Worm (Caenorhabditis elegans) whole organism, L1 larva: Measurements from ENCODE around the gene F14D7.9.

Source experiments
- C04F5.9 ChIP-seq: sonication (generic microtip); optimal IDR thresholded peaks from 2 replicates; lab custom pipeline; 2016; ENCODE audit warnings: missing genetic modification characterization, missing compliant biosample characterization
- C16A3.4 ChIP-seq: fragments of 150-350 bp; optimal IDR thresholded peaks from 2 replicates; lab custom pipeline; 2014; ENCODE audit warnings: missing biosample characterization, missing genetic modification characterization
- C34B4.2 ChIP-seq: sonication (generic microtip); optimal IDR thresholded peaks from 2 replicates; lab custom pipeline; 2017; ENCODE audit warnings: mild to moderate bottlenecking, missing genetic modification characterization, missing compliant biosample characterization
- blmp-1 ChIP-seq: fragments of 150-350 bp; optimal IDR thresholded peaks from 2 replicates; lab custom pipeline; 2014; ENCODE audit warnings: missing biosample characterization, missing genetic modification characterization
- ceh-8 ChIP-seq: fragments of 200-800 bp; sonication (Bioruptor generic); optimal IDR thresholded peaks from 2 replicates; lab custom pipeline; 2018; ENCODE audit warnings: mild to moderate bottlenecking, missing genetic modification characterization, moderate library complexity, missing compliant biosample characterization
- ceh-82 ChIP-seq, 3 experiments: fragments of 150-350 bp in 1 of 3; sonication (generic microtip) in 2 of 3; optimal IDR thresholded peaks; 2 replicates each; lab custom pipeline; 2014 to 2017; ENCODE audit warnings: missing biosample characterization in 3 of 3, missing genetic modification characterization in 3 of 3
- ceh-88 ChIP-seq: fragments of 200-800 bp; sonication (Bioruptor generic); IDR thresholded peaks from 2 replicates; pipeline ENCODE4 v1.3.6; 2022; ENCODE audit warnings: missing genetic modification characterization, missing compliant biosample characterization
- efl-1 ChIP-seq, 4 experiments: fragments of 150-350 bp; optimal IDR thresholded peaks in 3 of 4; peaks in 1 of 4; 1 replicate in 1 of 4; 2 replicates in 3 of 4; lab custom pipeline; 2014; ENCODE audit warnings: missing biosample characterization in 2 of 4, missing genetic modification characterization in 2 of 4, missing genetic modification reagents in 2 of 4
- efl-3 ChIP-seq: fragments of 200-800 bp; sonication (Bioruptor generic); optimal IDR thresholded peaks from 2 replicates; lab custom pipeline; 2018; ENCODE audit warnings: mild to moderate bottlenecking, missing genetic modification characterization, missing compliant biosample characterization
- fkh-8 ChIP-seq: sonication (generic microtip); optimal IDR thresholded peaks from 2 replicates; lab custom pipeline; 2016; ENCODE audit warnings: mild to moderate bottlenecking, missing genetic modification characterization, missing compliant biosample characterization
- grh-1 ChIP-seq: fragments of 200-800 bp; sonication (Bioruptor generic); IDR thresholded peaks from 2 replicates; pipeline ENCODE4 v1.3.6; 2022; ENCODE audit warnings: missing genetic modification reagents, missing genetic modification characterization, missing compliant biosample characterization
- hlh-4 ChIP-seq: sonication (generic microtip); optimal IDR thresholded peaks from 2 replicates; lab custom pipeline; 2016; ENCODE audit warnings: mild to moderate bottlenecking, missing genetic modification characterization, missing compliant biosample characterization
- irx-1 ChIP-seq: sonication (generic microtip); optimal IDR thresholded peaks from 2 replicates; lab custom pipeline; 2016; ENCODE audit warnings: missing genetic modification characterization, missing compliant biosample characterization
- jun-1 ChIP-seq: fragments of 150-350 bp; optimal IDR thresholded peaks from 2 replicates; lab custom pipeline; 2014; ENCODE audit warnings: missing biosample characterization, missing genetic modification reagents, missing genetic modification characterization
- lin-14 ChIP-seq: fragments of 200-800 bp; sonication (Bioruptor generic); optimal IDR thresholded peaks from 2 replicates; lab custom pipeline; 2018; ENCODE audit warnings: mild to moderate bottlenecking, missing genetic modification characterization, moderate library complexity, missing compliant biosample characterization
- lin-15B ChIP-seq: fragments of 150-350 bp; sonication (generic microtip); optimal IDR thresholded peaks from 3 replicates; lab custom pipeline; 2014; ENCODE audit warnings: missing biosample characterization, missing genetic modification characterization
- lsy-2 ChIP-seq, 2 experiments: fragments of 150-350 bp; optimal IDR thresholded peaks; 2 replicates each; lab custom pipeline; 2014; ENCODE audit warnings: missing biosample characterization in 2 of 2, missing genetic modification characterization in 2 of 2
- mdl-1 ChIP-seq, 2 experiments: fragments of 150-350 bp; optimal IDR thresholded peaks; 2 replicates each; lab custom pipeline; 2014 to 2017; ENCODE audit warnings: missing biosample characterization in 2 of 2, missing genetic modification characterization in 2 of 2, inconsistent platforms in 1 of 2
- nhr-12 ChIP-seq: sonication (generic microtip); optimal IDR thresholded peaks from 2 replicates; lab custom pipeline; 2017; ENCODE audit warnings: missing biosample characterization, missing genetic modification characterization
- nhr-20 ChIP-seq: sonication (generic microtip); optimal IDR thresholded peaks from 2 replicates; lab custom pipeline; 2016; ENCODE audit warnings: mild to moderate bottlenecking, missing genetic modification characterization, missing compliant biosample characterization
- nhr-28 ChIP-seq: fragments of 150-350 bp; optimal IDR thresholded peaks from 2 replicates; lab custom pipeline; 2014; ENCODE audit warnings: missing biosample characterization, missing genetic modification characterization
- nhr-71 ChIP-seq: sonication (generic microtip); optimal IDR thresholded peaks from 2 replicates; lab custom pipeline; 2016; ENCODE audit warnings: mild to moderate bottlenecking, missing genetic modification characterization, moderate library complexity, missing compliant biosample characterization
- nhr-76 ChIP-seq: sonication (generic microtip); optimal IDR thresholded peaks from 2 replicates; lab custom pipeline; 2017; ENCODE audit warnings: missing biosample characterization, missing genetic modification characterization
- nhr-84 ChIP-seq: sonication (generic microtip); optimal IDR thresholded peaks from 2 replicates; lab custom pipeline; 2017; ENCODE audit warnings: missing biosample characterization, missing genetic modification characterization
- nhr-85 ChIP-seq: sonication (generic microtip); peaks from one replicate; lab custom pipeline; 2016; ENCODE audit warnings: missing genetic modification characterization, inconsistent platforms, missing compliant biosample characterization
- nhr-90 ChIP-seq: sonication (generic microtip); optimal IDR thresholded peaks from 2 replicates; lab custom pipeline; 2016; ENCODE audit warnings: mild to moderate bottlenecking, missing genetic modification characterization, missing compliant biosample characterization; ENCODE audit not compliant: poor library complexity
- pax-3 ChIP-seq: fragments of 200-800 bp; sonication (Bioruptor generic); optimal IDR thresholded peaks from 2 replicates; lab custom pipeline; 2018; ENCODE audit warnings: mild to moderate bottlenecking, missing genetic modification characterization, moderate library complexity, missing compliant biosample characterization
- rnt-1 ChIP-seq: sonication (generic microtip); optimal IDR thresholded peaks from 2 replicates; lab custom pipeline; 2016; ENCODE audit warnings: mild to moderate bottlenecking, missing genetic modification characterization, moderate library complexity, missing compliant biosample characterization
- skn-1 ChIP-seq: fragments of 150-350 bp; optimal IDR thresholded peaks from 2 replicates; lab custom pipeline; 2014; ENCODE audit warnings: missing biosample characterization, missing genetic modification characterization
- snpc-4 ChIP-seq: fragments of 150-350 bp; optimal IDR thresholded peaks from 2 replicates; lab custom pipeline; 2014; ENCODE audit warnings: missing biosample characterization, missing genetic modification characterization
- sox-4 ChIP-seq: sonication (generic microtip); optimal IDR thresholded peaks from 2 replicates; lab custom pipeline; 2016; ENCODE audit warnings: missing genetic modification characterization, missing compliant biosample characterization
- unc-62 ChIP-seq: fragments of 150-350 bp; optimal IDR thresholded peaks from 2 replicates; lab custom pipeline; 2014; ENCODE audit warnings: missing biosample characterization, missing genetic modification reagents, missing genetic modification characterization
- unc-98 ChIP-seq: fragments of 200-800 bp; sonication (Bioruptor generic); IDR thresholded peaks from 2 replicates; pipeline ENCODE4 v1.3.6; 2022; ENCODE audit warnings: missing genetic modification characterization, missing compliant biosample characterization
- zag-1 ChIP-seq: fragments of 150-350 bp; optimal IDR thresholded peaks from 2 replicates; lab custom pipeline; 2014; ENCODE audit warnings: missing biosample characterization, missing genetic modification characterization
- zip-4 ChIP-seq: fragments of 200-800 bp; sonication (Bioruptor generic); optimal IDR thresholded peaks from 2 replicates; lab custom pipeline; 2018; ENCODE audit warnings: mild to moderate bottlenecking, missing genetic modification characterization, moderate library complexity, missing compliant biosample characterization
- ztf-11 ChIP-seq, 2 experiments: sonication (generic microtip); optimal IDR thresholded peaks; 2 replicates each; lab custom pipeline; 2016 to 2017; ENCODE audit warnings: missing genetic modification characterization in 2 of 2, missing biosample characterization in 1 of 2, missing compliant biosample characterization in 1 of 2

F14D7.9 gene

ce11 chrV:14311115-14311514 lies 16.6 kb downstream of the F14D7.9 start, which contains the start of gene ddn-3:
TSS of gene ddn-3 (minus strand) at chrV:14311215.
- TF ChIP-seq skn-1: no peak
- no peak for TF ChIP-seq blmp-1 (tag; lab: Kevin White, UChicago)
- TF ChIP-seq unc-62 (GFP tag; lab: Kevin White, UChicago): no peak
- no peak for TF ChIP-seq lin-14 (GFP tag; lab: Kevin White, UChicago)
- no peak for TF ChIP-seq rnt-1
- no peak for TF ChIP-seq snpc-4 (tag; lab: Kevin White, UChicago)
- TF ChIP-seq sox-4 (tag; lab: Kevin White, UChicago): no peak
- no peak for TF ChIP-seq nhr-12 (tag; lab: Kevin White, UChicago)

ce11 chrV:14312695-14313094 lies 18.2 kb downstream of the F14D7.9 start, which contains the start of gene F14D7.8:
TSS of gene F14D7.8 (minus strand) at chrV:14312795.
- TF ChIP-seq ceh-8 (GFP tag; lab: Kevin White, UChicago) (no peak), zag-1 (tag; lab: Kevin White, UChicago) (no peak), nhr-90 (tag; lab: Kevin White, UChicago) (no peak), hlh-4 (no peak), nhr-12 (tag; lab: Kevin White, UChicago) (no peak), pax-3 (tag; lab: Kevin White, UChicago) (no peak), nhr-20 (tag; lab: Kevin White, UChicago) (no peak), irx-1 (tag; lab: Kevin White, UChicago) (no peak), C16A3.4 (tag; lab: Kevin White, UChicago) (no peak), zip-4 (GFP tag; lab: Kevin White, UChicago) (no peak), lin-15B (no peak)

ce11 chrV:14314236-14314635 lies 19.7 kb downstream of the F14D7.9 start, which contains the start of gene F47B8.1:
TSS of gene F47B8.1 (minus strand) at chrV:14314336.
- TF ChIP-seq grh-1 (GFP tag; lab: Robert Waterston, UW): no peak
- TF ChIP-seq nhr-85 (tag; lab: Kevin White, UChicago): peak; percentile 16

ce11 chrV:14316525-14316924 lies 22.0 kb downstream of the F14D7.9 start, which contains the start of gene F47B8.2:
TSS of gene F47B8.2 (minus strand) at chrV:14316625.
- no peak for TF ChIP-seq jun-1 (tag; lab: Kevin White, UChicago)
- no peak for TF ChIP-seq nhr-20 (tag; lab: Kevin White, UChicago)

ce11 chrV:14317204-14317603 lies 22.7 kb downstream of the F14D7.9 start:
- TF ChIP-seq pax-3 (tag; lab: Kevin White, UChicago) (no peak), nhr-71 (no peak), nhr-76 (tag; lab: Kevin White, UChicago) (no peak), zip-4 (GFP tag; lab: Kevin White, UChicago) (no peak), nhr-90 (tag; lab: Kevin White, UChicago) (no peak), efl-1 (optimal IDR thresholded peaks at IDR 0.05; lab: Kevin White, UChicago) (no peak), efl-1 (GFP tag; optimal IDR thresholded peaks at IDR 0.05 in 1 of 2; lab: Kevin White, UChicago) (peak in 1 of 2 experiments; percentile 2), lsy-2 (tag; optimal IDR thresholded peaks at IDR 0.05; lab: Kevin White, UChicago) (peak in 1 of 2 experiments; percentile 23), C34B4.2 (tag; lab: Kevin White, UChicago) (no peak), ceh-82 (tag; optimal IDR thresholded peaks at IDR 0.05; lab: Kevin White, UChicago) (no peak), unc-98 (GFP tag; lab: Robert Waterston, UW) (no peak), fkh-8 (tag; lab: Kevin White, UChicago) (no peak), efl-3 (GFP tag; lab: Kevin White, UChicago) (no peak), nhr-84 (no peak), unc-62 (GFP tag; lab: Kevin White, UChicago) (no peak), ztf-11 (tag; optimal IDR thresholded peaks at IDR 0.05; lab: Kevin White, UChicago) (no peak), lin-14 (GFP tag; lab: Kevin White, UChicago) (peak; percentile 62), C04F5.9 (tag; lab: Kevin White, UChicago) (no peak), mdl-1 (tag; optimal IDR thresholded peaks at IDR 0.05; lab: Kevin White, UChicago) (no peak), rnt-1 (no peak), ceh-88 (GFP tag; lab: Robert Waterston, UW) (no peak), ceh-8 (GFP tag; lab: Kevin White, UChicago) (no peak), nhr-28 (tag; lab: Kevin White, UChicago) (no peak)
